Worm (Caenorhabditis elegans): Measurements from ENCODE around the gene mnm-2.

DNA sequence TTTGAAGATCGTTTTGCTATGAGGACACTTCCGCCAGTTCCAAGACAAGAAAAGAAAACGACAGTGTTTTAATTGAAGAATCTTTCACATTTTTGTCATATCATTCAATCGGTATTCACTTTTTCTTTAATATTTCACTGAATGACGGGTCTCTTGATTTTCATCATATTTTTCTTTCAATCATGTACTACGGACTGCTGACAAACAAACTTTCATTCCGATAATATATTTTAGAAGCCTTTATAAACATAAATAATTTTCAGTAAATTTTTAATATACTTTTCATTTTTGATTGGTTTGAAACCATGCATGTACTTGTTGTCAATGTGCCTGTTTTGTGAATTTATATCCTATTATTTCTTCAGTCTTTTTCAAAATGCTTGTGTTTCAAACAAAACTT lies 8.6 kb upstream of the mnm-2 start, which contains the start of gene clc-5:
- TF ChIP-seq lir-1 (GFP tag; conservative IDR thresholded peaks at IDR 0.05) (no peak), lin-54 (GFP tag; optimal IDR thresholded peaks at IDR 0.05) (no peak), rcor-1 (GFP tag; IDR thresholded peaks at IDR 0.05) (no peak), ccch-3 (GFP tag; optimal IDR thresholded peaks at IDR 0.05) (no peak), efl-1 (GFP tag; optimal IDR thresholded peaks at IDR 0.05) (no peak)

Data from whole organism, young adult.